Worm (Caenorhabditis elegans) whole organism, late embryonic: Measurements from ENCODE around the gene hlh-6.

ENCODE experiments used
- C38D4.7 ChIP-seq: fragments of 200-800 bp; sonication (Bioruptor generic); optimal IDR thresholded peaks from 2 replicates; lab custom pipeline; 2018; ENCODE audit warnings: mild to moderate bottlenecking, missing genetic modification characterization, moderate library complexity, missing compliant biosample characterization
- F13H6.1 ChIP-seq: sonication (generic microtip); optimal IDR thresholded peaks from 2 replicates; lab custom pipeline; 2016; ENCODE audit warnings: missing genetic modification characterization, missing compliant biosample characterization
- K02D7.2 ChIP-seq: sonication (generic microtip); optimal IDR thresholded peaks from 2 replicates; lab custom pipeline; 2017; ENCODE audit warnings: mild to moderate bottlenecking, missing genetic modification characterization, missing compliant biosample characterization
- T23F11.4 ChIP-seq: fragments of 200-800 bp; sonication (Bioruptor generic); optimal IDR thresholded peaks from 2 replicates; lab custom pipeline; 2018; ENCODE audit warnings: mild to moderate bottlenecking, missing genetic modification characterization, missing compliant biosample characterization
- Y22D7AL.16 ChIP-seq: sonication (generic microtip); optimal IDR thresholded peaks from 2 replicates; lab custom pipeline; 2016; ENCODE audit warnings: missing genetic modification characterization, missing compliant biosample characterization
- ahr-1 ChIP-seq: sonication (generic microtip); optimal IDR thresholded peaks from 2 replicates; lab custom pipeline; 2016; ENCODE audit warnings: missing genetic modification characterization, missing compliant biosample characterization
- ama-1 ChIP-seq: fragments of 150-350 bp; optimal IDR thresholded peaks from 2 replicates; lab custom pipeline; 2014
- ceh-14 ChIP-seq: sonication (generic microtip); optimal IDR thresholded peaks from 2 replicates; lab custom pipeline; 2016; ENCODE audit warnings: missing genotype, missing genetic modification characterization, missing compliant biosample characterization
- ceh-18 ChIP-seq: sonication (generic microtip); optimal IDR thresholded peaks from 2 replicates; lab custom pipeline; 2016; ENCODE audit warnings: missing genetic modification characterization, missing compliant biosample characterization
- ceh-2 ChIP-seq: sonication (generic microtip); optimal IDR thresholded peaks from 2 replicates; lab custom pipeline; 2016; ENCODE audit warnings: missing genotype, missing genetic modification characterization, missing compliant biosample characterization
- ceh-24 ChIP-seq: sonication (generic microtip); optimal IDR thresholded peaks from 2 replicates; lab custom pipeline; 2016; ENCODE audit warnings: mild to moderate bottlenecking, missing genetic modification characterization, missing compliant biosample characterization
- ceh-45 ChIP-seq: fragments of 200-800 bp; sonication (Bioruptor generic); IDR thresholded peaks from 2 replicates; pipeline ENCODE4 v1.3.6; 2022; ENCODE audit warnings: missing genetic modification reagents, missing genetic modification characterization, missing compliant biosample characterization
- ceh-9 ChIP-seq: sonication (generic microtip); optimal IDR thresholded peaks from 2 replicates; lab custom pipeline; 2016; ENCODE audit warnings: mild to moderate bottlenecking, missing genetic modification characterization, inconsistent platforms, missing compliant biosample characterization
- che-1 ChIP-seq: sonication (generic microtip); optimal IDR thresholded peaks from 2 replicates; lab custom pipeline; 2016; ENCODE audit warnings: mild to moderate bottlenecking, missing genetic modification characterization, missing compliant biosample characterization
- dve-1 ChIP-seq: sonication (generic microtip); optimal IDR thresholded peaks from 2 replicates; lab custom pipeline; 2017; ENCODE audit warnings: antibody characterized with exemption, mild to moderate bottlenecking, missing genetic modification characterization, missing compliant biosample characterization
- elt-2 ChIP-seq: sonication (generic microtip); optimal IDR thresholded peaks from 2 replicates; lab custom pipeline; 2016; ENCODE audit warnings: missing genetic modification reagents, missing genetic modification characterization, missing compliant biosample characterization
- eyg-1 ChIP-seq: sonication (generic microtip); optimal IDR thresholded peaks from 2 replicates; lab custom pipeline; 2016; ENCODE audit warnings: missing genotype, missing genetic modification characterization, missing compliant biosample characterization
- fkh-10 ChIP-seq: fragments of 150-350 bp; optimal IDR thresholded peaks from 2 replicates; lab custom pipeline; 2014; ENCODE audit warnings: missing biosample characterization, missing genetic modification reagents, missing genetic modification characterization
- hlh-13 ChIP-seq: fragments of 200-800 bp; sonication (Bioruptor generic); optimal IDR thresholded peaks from 2 replicates; lab custom pipeline; 2018; ENCODE audit warnings: mild to moderate bottlenecking, missing genetic modification characterization, missing compliant biosample characterization
- lin-11 ChIP-seq: fragments of 200-800 bp; sonication (Bioruptor generic); optimal IDR thresholded peaks from 2 replicates; lab custom pipeline; 2018; ENCODE audit warnings: mild to moderate bottlenecking, missing genetic modification characterization, missing compliant biosample characterization
- madf-2 ChIP-seq: sonication (generic microtip); optimal IDR thresholded peaks from 2 replicates; lab custom pipeline; 2017; ENCODE audit warnings: missing genetic modification characterization, missing compliant biosample characterization
- nhr-11 ChIP-seq: fragments of 150-350 bp; optimal IDR thresholded peaks from 2 replicates; lab custom pipeline; 2014; ENCODE audit warnings: missing biosample characterization, missing genetic modification characterization
- pag-3 ChIP-seq: sonication (generic microtip); optimal IDR thresholded peaks from 2 replicates; lab custom pipeline; 2016; ENCODE audit warnings: missing compliant biosample characterization, missing genetic modification characterization, borderline replicate concordance
- pax-1 ChIP-seq: fragments of 150-350 bp; optimal IDR thresholded peaks from 2 replicates; lab custom pipeline; 2014; ENCODE audit warnings: missing biosample characterization, missing genetic modification characterization
- pha-2 ChIP-seq: sonication (generic microtip); optimal IDR thresholded peaks from 2 replicates; lab custom pipeline; 2017; ENCODE audit warnings: mild to moderate bottlenecking, missing genetic modification characterization, missing compliant biosample characterization
- pros-1 ChIP-seq: fragments of 150-350 bp; optimal IDR thresholded peaks from 2 replicates; lab custom pipeline; 2014; ENCODE audit warnings: missing biosample characterization, missing genetic modification reagents, missing genetic modification characterization
- rnt-1 ChIP-seq: sonication (generic microtip); optimal IDR thresholded peaks from 2 replicates; lab custom pipeline; 2016; ENCODE audit warnings: missing genetic modification characterization, missing compliant biosample characterization
- sdc-2 ChIP-seq: sonication (generic microtip); optimal IDR thresholded peaks from 2 replicates; lab custom pipeline; 2016; ENCODE audit warnings: missing genotype, missing genetic modification characterization, missing compliant biosample characterization
- sox-2 ChIP-seq: fragments of 200-800 bp; sonication (Bioruptor generic); IDR thresholded peaks from 2 replicates; pipeline ENCODE4 v1.3.6; 2022; ENCODE audit warnings: missing genetic modification reagents, missing genetic modification characterization, missing compliant biosample characterization
- tbx-7 ChIP-seq: sonication (generic microtip); optimal IDR thresholded peaks from 2 replicates; lab custom pipeline; 2016; ENCODE audit warnings: missing genotype, missing genetic modification characterization, missing compliant biosample characterization
- ttx-3 ChIP-seq: sonication (generic microtip); optimal IDR thresholded peaks from 2 replicates; lab custom pipeline; 2016; ENCODE audit warnings: missing genetic modification reagents, missing genetic modification characterization, missing compliant biosample characterization
- unc-3 ChIP-seq, 2 experiments: fragments of 200-800 bp in 1 of 2; sonication (Bioruptor generic) in 1 of 2; sonication (generic microtip) in 1 of 2; conservative IDR thresholded peaks in 1 of 2; optimal IDR thresholded peaks in 1 of 2; 2 replicates each; pipeline versions ENCODE4 v1.3.6 to Lab custom; 2016 to 2022; ENCODE audit warnings: missing compliant biosample characterization in 2 of 2, missing genetic modification characterization in 2 of 2, missing genetic modification reagents in 1 of 2
- unc-42 ChIP-seq: sonication (generic microtip); optimal IDR thresholded peaks from 2 replicates; lab custom pipeline; 2016; ENCODE audit warnings: missing genotype, missing genetic modification characterization, missing compliant biosample characterization

Gene hlh-6

ce11 chrII:9656210-9656755 is 41.7 kb upstream of the hlh-6 start, which contains the start of gene gstk-1:
Gene gstk-1, plus strand, starts transcription at chrII:9656705.
- TF ChIP-seq fkh-10 (GFP tag; lab: Kevin White, UChicago), result no peak
- no peak for TF ChIP-seq dve-1 (tag; lab: Kevin White, UChicago)
- no peak for TF ChIP-seq unc-42 (tag; lab: Kevin White, UChicago)
- TF ChIP-seq elt-2 (tag; lab: Kevin White, UChicago), result peak; percentile 19

ce11 chrII:9655530-9656139 is 41.0 kb upstream of the hlh-6 start, which contains the start of gene ZK1307.1:
Gene ZK1307.1, minus strand, starts transcription at chrII:9655580.
- TF ChIP-seq ceh-2, result no peak
- TF ChIP-seq elt-2 (tag; lab: Kevin White, UChicago), result peak; percentile 29

ce11 chrII:9653679-9654078 is 39.1 kb upstream of the hlh-6 start, which contains the start of gene ZK1307.2:
Gene ZK1307.2, minus strand, starts transcription at chrII:9653952.
- TF ChIP-seq rnt-1 (tag; lab: Kevin White, UChicago) (no peak), K02D7.2 (tag; lab: Kevin White, UChicago) (no peak), ceh-45 (GFP tag; lab: Robert Waterston, UW) (no peak), ahr-1 (no peak)

- TF ChIP-seq ttx-3 (tag; lab: Kevin White, UChicago) (no peak), ceh-18 (tag; lab: Kevin White, UChicago) (no peak), pros-1 (no peak), pha-2 (no peak), ceh-9 (tag; lab: Kevin White, UChicago) (no peak), lin-11 (tag; lab: Kevin White, UChicago) (no peak), ceh-24 (no peak), K02D7.2 (tag; lab: Kevin White, UChicago) (no peak), pax-1 (tag; lab: Kevin White, UChicago) (no peak), C38D4.7 (GFP tag; lab: Kevin White, UChicago) (no peak), T23F11.4 (GFP tag; lab: Kevin White, UChicago) (no peak), sox-2 (GFP tag; lab: Robert Waterston, UW) (no peak), F13H6.1 (no peak), eyg-1 (no peak), sdc-2 (tag; lab: Kevin White, UChicago) (no peak)
Measured at ce11 chrII:9652919-9653318, 38.3 kb upstream of the hlh-6 start, which contains the start of gene ZK1307.3. Gene ZK1307.3, minus strand, starts transcription at chrII:9653019.

ce11 chrII:9651700-9652099 is 37.1 kb upstream of the hlh-6 start, which contains the start of gene ZK1307.4:
Gene ZK1307.4, minus strand, starts transcription at chrII:9651800.
- no peak for TF ChIP-seq tbx-7 (tag; lab: Kevin White, UChicago)
- no peak for TF ChIP-seq Y22D7AL.16 (tag; lab: Kevin White, UChicago)
- TF ChIP-seq hlh-13 (GFP tag; lab: Kevin White, UChicago), result no peak
- TF ChIP-seq pag-3, result no peak
- no peak for TF ChIP-seq rnt-1 (tag; lab: Kevin White, UChicago)
- no peak for TF ChIP-seq ceh-14 (tag; lab: Kevin White, UChicago)
- TF ChIP-seq che-1 (tag; lab: Kevin White, UChicago), result no peak
- no peak for TF ChIP-seq madf-2 (tag; lab: Kevin White, UChicago)
- no peak for TF ChIP-seq dve-1 (tag; lab: Kevin White, UChicago)
- no peak for TF ChIP-seq nhr-11 (tag; lab: Kevin White, UChicago)
- no peak for TF ChIP-seq ama-1 (lab: Kevin White, UChicago)
- no peak for TF ChIP-seq unc-3 (GFP tag; conservative IDR thresholded peaks at IDR 0.05; lab: Robert Waterston, UW)
- TF ChIP-seq unc-3 (tag; optimal IDR thresholded peaks at IDR 0.05; lab: Kevin White, UChicago), result no peak
